Fruit fly (Drosophila melanogaster) whole organism, embryonic: ENCODE data around the gene Jhbp16.

ENCODE experiments used
- Abd-B ChIP-seq: fragments of 200-800 bp; sonication (Bioruptor generic); optimal IDR thresholded peaks from 2 replicates; lab custom pipeline; 2018; ENCODE audit warnings: missing biosample characterization, mild to moderate bottlenecking, missing genetic modification characterization, moderate library complexity
- Atf6 ChIP-seq: fragments of 200-800 bp; sonication (Bioruptor generic); IDR thresholded peaks from 2 replicates; pipeline ENCODE4 v1.3.6; 2022; ENCODE audit warnings: missing biosample characterization, missing genetic modification characterization
- Awh ChIP-seq: fragments of 200-800 bp; sonication (Bioruptor generic); IDR thresholded peaks from 2 replicates; pipeline ENCODE4, ENCODE4 v1.3.6; 2022; ENCODE audit warnings: missing biosample characterization, missing genetic modification characterization
- CG10543 ChIP-seq: fragments of 200-800 bp; sonication (Bioruptor generic); optimal IDR thresholded peaks from 3 replicates; lab custom pipeline; 2017; ENCODE audit warnings: missing biosample characterization, mild to moderate bottlenecking, missing genetic modification characterization, moderate library complexity
- CG12219 ChIP-seq: fragments of 200-800 bp; sonication (Bioruptor generic); optimal IDR thresholded peaks from 3 replicates; lab custom pipeline; 2018; ENCODE audit warnings: missing biosample characterization, mild to moderate bottlenecking, missing genetic modification characterization
- CG14441 ChIP-seq: fragments of 200-800 bp; sonication (Bioruptor generic); IDR thresholded peaks from 2 replicates; pipeline ENCODE4 v1.3.6; 2022; ENCODE audit warnings: missing biosample characterization, missing genetic modification characterization
- CG14965 ChIP-seq: fragments of 200-800 bp; sonication (Bioruptor generic); optimal IDR thresholded peaks from 2 replicates; lab custom pipeline; 2016; ENCODE audit warnings: missing biosample characterization, missing genetic modification characterization, borderline replicate concordance
- CG15011 ChIP-seq: fragments of 200-800 bp; sonication (Bioruptor generic); optimal IDR thresholded peaks from 3 replicates; lab custom pipeline; 2018; ENCODE audit warnings: missing biosample characterization, mild to moderate bottlenecking, missing genetic modification characterization
- CG15696 ChIP-seq: fragments of 200-800 bp; sonication (Bioruptor generic); optimal IDR thresholded peaks from 2 replicates; lab custom pipeline; 2019; ENCODE audit warnings: missing biosample characterization, mild to moderate bottlenecking, missing genetic modification characterization, moderate library complexity
- CG1647 ChIP-seq: fragments of 200-800 bp; sonication (Bioruptor generic); optimal IDR thresholded peaks from 3 replicates; lab custom pipeline; 2016; ENCODE audit warnings: missing biosample characterization, missing genetic modification characterization
- CG16815 ChIP-seq: fragments of 200-800 bp; sonication (Bioruptor generic); optimal IDR thresholded peaks from 3 replicates; lab custom pipeline; 2017; ENCODE audit warnings: missing biosample characterization, mild to moderate bottlenecking, missing genetic modification characterization
- CG17328 ChIP-seq: fragments of 200-800 bp; sonication (Bioruptor generic); IDR thresholded peaks from 2 replicates; pipeline ENCODE4 v1.3.6; 2022; ENCODE audit warnings: missing biosample characterization, missing genetic modification characterization
- CG18476 ChIP-seq: fragments of 200-800 bp; sonication (Bioruptor generic); optimal IDR thresholded peaks from 2 replicates; lab custom pipeline; 2016; ENCODE audit warnings: missing biosample characterization, mild to moderate bottlenecking, missing genetic modification characterization
- CG32772 ChIP-seq: fragments of 200-800 bp; sonication (Bioruptor generic); IDR thresholded peaks from 2 replicates; pipeline ENCODE4 v1.3.6; 2022; ENCODE audit warnings: missing biosample characterization, missing genetic modification characterization
- CG3281 ChIP-seq: fragments of 200-800 bp; sonication (Bioruptor generic); optimal IDR thresholded peaks from 3 replicates; lab custom pipeline; 2017; ENCODE audit warnings: missing biosample characterization, mild to moderate bottlenecking, missing genetic modification characterization
- CG6175 ChIP-seq: fragments of 200-800 bp; sonication (Bioruptor generic); IDR thresholded peaks from 3 replicates; pipeline ENCODE4 v1.3.6; 2022; ENCODE audit warnings: missing biosample characterization, missing genetic modification characterization
- CG8359 ChIP-seq: fragments of 200-800 bp; sonication (Bioruptor generic); optimal IDR thresholded peaks from 2 replicates; lab custom pipeline; 2017; ENCODE audit warnings: missing biosample characterization, mild to moderate bottlenecking, missing genetic modification characterization, borderline replicate concordance
- CG9876 ChIP-seq: fragments of 200-800 bp; sonication (Bioruptor generic); optimal IDR thresholded peaks from 2 replicates; lab custom pipeline; 2016; ENCODE audit warnings: missing biosample characterization, missing genetic modification characterization
- D ChIP-seq, 2 experiments: fragments of 200-800 bp in 1 of 2; fragments of >200 bp in 1 of 2; sonication (Bioruptor generic) in 1 of 2; optimal IDR thresholded peaks; 2 replicates in 1 of 2; 3 replicates in 1 of 2; lab custom pipeline; 2017; ENCODE audit warnings: mild to moderate bottlenecking in 1 of 2, missing biosample characterization in 1 of 2, missing genetic modification characterization in 1 of 2, missing genetic modification reagents in 1 of 2
- Dip3 ChIP-seq: fragments of 200-800 bp; sonication (Bioruptor generic); optimal IDR thresholded peaks from 3 replicates; lab custom pipeline; 2016; ENCODE audit warnings: missing biosample characterization, missing genetic modification characterization
- Dll ChIP-seq: fragments of 200-800 bp; sonication (Bioruptor generic); IDR thresholded peaks from 4 replicates; pipeline ENCODE4 v1.3.6; 2022; ENCODE audit warnings: missing biosample characterization, missing genetic modification characterization; ENCODE audit not compliant: partially characterized antibody
- Fer1 ChIP-seq: fragments of 200-800 bp; sonication (Bioruptor generic); optimal IDR thresholded peaks from 2 replicates; lab custom pipeline; 2017; ENCODE audit warnings: missing biosample characterization, mild to moderate bottlenecking, missing genetic modification characterization
- MESR4 ChIP-seq: fragments of 200-800 bp; sonication (Bioruptor generic); optimal IDR thresholded peaks from 2 replicates; lab custom pipeline; 2018; ENCODE audit warnings: missing biosample characterization, mild to moderate bottlenecking, missing genetic modification characterization, moderate library complexity
- NC2α ChIP-seq: fragments of 200-800 bp; sonication (Bioruptor generic); optimal IDR thresholded peaks from 2 replicates; lab custom pipeline; 2016; ENCODE audit warnings: missing biosample characterization, missing genetic modification characterization
- Nf-YC ChIP-seq: fragments of 200-800 bp; optimal IDR thresholded peaks from 3 replicates; lab custom pipeline; 2019; ENCODE audit warnings: missing biosample characterization, mild to moderate bottlenecking, missing genetic modification characterization, moderate library complexity
- Sox100B ChIP-seq: fragments of 200-800 bp; sonication (Bioruptor generic); optimal IDR thresholded peaks from 3 replicates; lab custom pipeline; 2018; ENCODE audit warnings: missing biosample characterization, mild to moderate bottlenecking, missing genetic modification characterization
- Ssrp ChIP-seq: fragments of 200-800 bp; sonication (Bioruptor generic); optimal IDR thresholded peaks from 2 replicates; lab custom pipeline; 2018; ENCODE audit warnings: missing biosample characterization, mild to moderate bottlenecking, missing genetic modification characterization, moderate library complexity
- abd-A ChIP-seq: fragments of 200-800 bp; sonication (Bioruptor generic); optimal IDR thresholded peaks from 3 replicates; lab custom pipeline; 2019; ENCODE audit warnings: missing biosample characterization, mild to moderate bottlenecking, missing genetic modification characterization, moderate library complexity
- al ChIP-seq: fragments of 200-800 bp; sonication (Bioruptor generic); IDR thresholded peaks from 2 replicates; pipeline ENCODE4 v1.3.6; 2022; ENCODE audit warnings: missing biosample characterization, missing genetic modification characterization
- ara ChIP-seq: fragments of 200-800 bp; sonication (Bioruptor generic); IDR thresholded peaks from 2 replicates; pipeline ENCODE4 v1.3.6; 2022; ENCODE audit warnings: missing biosample characterization, missing genetic modification characterization
- chn ChIP-seq: fragments of 200-800 bp; sonication (Bioruptor generic); optimal IDR thresholded peaks from 2 replicates; lab custom pipeline; 2016; ENCODE audit warnings: missing biosample characterization, missing genetic modification characterization
- dan ChIP-seq: fragments of 200-800 bp; sonication (Bioruptor generic); IDR thresholded peaks from 2 replicates; pipeline ENCODE4 v1.3.6; 2022; ENCODE audit warnings: missing biosample characterization, missing genetic modification characterization
- danr ChIP-seq: fragments of 200-800 bp; sonication (Bioruptor generic); IDR thresholded peaks from 2 replicates; pipeline ENCODE4 v1.3.6; 2022; ENCODE audit warnings: missing biosample characterization, missing genetic modification characterization
- dmrt99B ChIP-seq: fragments of 200-800 bp; sonication (Bioruptor generic); optimal IDR thresholded peaks from 2 replicates; lab custom pipeline; 2018; ENCODE audit warnings: missing biosample characterization, mild to moderate bottlenecking, missing genetic modification characterization, moderate library complexity
- ind ChIP-seq: fragments of 200-800 bp; sonication (Bioruptor generic); optimal IDR thresholded peaks from 3 replicates; lab custom pipeline; 2016; ENCODE audit warnings: missing biosample characterization, missing genetic modification characterization
- inv ChIP-seq: fragments of 200-800 bp; sonication (Bioruptor generic); IDR thresholded peaks from 2 replicates; pipeline ENCODE4 v1.3.6; 2022; ENCODE audit warnings: missing biosample characterization, missing genetic modification characterization; ENCODE audit not compliant: partially characterized antibody
- pfk ChIP-seq: fragments of 200-800 bp; sonication (Bioruptor generic); optimal IDR thresholded peaks from 2 replicates; lab custom pipeline; 2018; ENCODE audit warnings: missing biosample characterization, mild to moderate bottlenecking, missing genetic modification characterization, moderate library complexity
- pnt ChIP-seq: fragments of 200-800 bp; sonication (Bioruptor generic); optimal IDR thresholded peaks from 3 replicates; lab custom pipeline; 2016; ENCODE audit warnings: missing biosample characterization, missing genetic modification characterization
- shn ChIP-seq: fragments of 200-800 bp; sonication (Bioruptor generic); optimal IDR thresholded peaks from 3 replicates; lab custom pipeline; 2016; ENCODE audit warnings: missing biosample characterization, missing genetic modification characterization
- sisA ChIP-seq: fragments of 200-800 bp; sonication (Bioruptor generic); IDR thresholded peaks from 2 replicates; pipeline ENCODE4 v1.3.6; 2022; ENCODE audit warnings: missing biosample characterization, missing genetic modification characterization
- slbo ChIP-seq: fragments of 200-800 bp; sonication (Bioruptor generic); IDR thresholded peaks from 2 replicates; pipeline ENCODE4 v1.3.6; 2022; ENCODE audit warnings: missing biosample characterization, missing genetic modification characterization
- ssp ChIP-seq: fragments of 200-800 bp; sonication (Bioruptor generic); IDR thresholded peaks from 2 replicates; pipeline ENCODE4 v1.3.6; 2022; ENCODE audit warnings: missing biosample characterization, missing genetic modification characterization
- unpg ChIP-seq: fragments of 200-800 bp; sonication (Bioruptor generic); optimal IDR thresholded peaks from 3 replicates; lab custom pipeline; 2018; ENCODE audit warnings: missing biosample characterization, mild to moderate bottlenecking, missing genetic modification characterization, moderate library complexity
- vvl ChIP-seq: fragments of 200-800 bp; sonication (Bioruptor generic); IDR thresholded peaks from 2 replicates; pipeline ENCODE4 v1.3.6; 2022; ENCODE audit warnings: missing biosample characterization, missing genetic modification characterization
- wek ChIP-seq: fragments of 200-800 bp; sonication (Bioruptor generic); optimal IDR thresholded peaks from 3 replicates; lab custom pipeline; 2018; ENCODE audit warnings: missing biosample characterization, mild to moderate bottlenecking, missing genetic modification characterization, moderate library complexity
- yki ChIP-seq: fragments of >200 bp; optimal IDR thresholded peaks from 3 replicates; lab custom pipeline; 2018
- zen ChIP-seq: fragments of 200-800 bp; sonication (Bioruptor generic); optimal IDR thresholded peaks from 3 replicates; lab custom pipeline; 2018; ENCODE audit warnings: missing biosample characterization, mild to moderate bottlenecking, missing genetic modification characterization, moderate library complexity
- zen2 ChIP-seq: fragments of 200-800 bp; sonication (Bioruptor generic); IDR thresholded peaks from 3 replicates; pipeline ENCODE4 v1.3.6; 2022; ENCODE audit warnings: missing biosample characterization, missing genetic modification characterization; ENCODE audit not compliant: partially characterized antibody

Gene Jhbp16

dm6 chr3R:21656492-21657484 lies 7.4 kb upstream of the Jhbp16 start (continued):
- TF ChIP-seq wek (GFP tag; lab: Kevin White, UChicago) (no peak), al (no peak; the same call in 1 of the 2 replicates), MESR4 (GFP tag; lab: Kevin White, UChicago) (no peak), Awh (GFP tag; lab: Robert Waterston, UW) (peak; percentile 34), Atf6 (GFP tag; lab: Robert Waterston, UW) (peak; percentile 23; the same call in 1 of the 2 replicates), Fer1 (peak; percentile 39), CG15011 (GFP tag; lab: Kevin White, UChicago) (peak; percentile 8), CG15696 (tag; lab: Kevin White, UChicago) (peak; percentile 14), dan (GFP tag; lab: Robert Waterston, UW) (no peak), Dll (GFP tag; lab: Robert Waterston, UW) (no peak), ara (no peak), NC2α (GFP tag; lab: Kevin White, UChicago) (no peak), D (optimal IDR thresholded peaks at IDR 0.05; lab: Kevin White, UChicago) (no peak), D (GFP tag; optimal IDR thresholded peaks at IDR 0.05; lab: Kevin White, UChicago) (peak; percentile 71), ssp (GFP tag; lab: Robert Waterston, UW) (peak; percentile 39), CG3281 (GFP tag; lab: Kevin White, UChicago) (peak; percentile 45), ind (GFP tag; lab: Kevin White, UChicago) (peak; percentile 70), CG18476 (GFP tag; lab: Kevin White, UChicago) (no peak), dmrt99B (tag; lab: Kevin White, UChicago) (peak; percentile 81), Sox100B (GFP tag; lab: Kevin White, UChicago) (peak; percentile 84), CG17328 (GFP tag; lab: Robert Waterston, UW) (no peak; the same call in none of the 2 replicates), CG10543 (GFP tag; lab: Kevin White, UChicago) (no peak), pnt (GFP tag; lab: Kevin White, UChicago) (no peak), inv (GFP tag; lab: Robert Waterston, UW) (no peak), shn (no peak), CG16815 (GFP tag; lab: Kevin White, UChicago) (no peak), CG14965 (GFP tag; lab: Kevin White, UChicago) (no peak), abd-A (peak; percentile 72), Abd-B (peak; percentile 63), sisA (GFP tag; lab: Robert Waterston, UW) (peak; percentile 25; the same call in 1 of the 2 replicates), yki (no peak), Ssrp (tag; lab: Kevin White, UChicago) (peak; percentile 74), danr (peak; percentile 64), unpg (GFP tag; lab: Kevin White, UChicago) (peak; percentile 53), pfk (GFP tag; lab: Kevin White, UChicago) (no peak), Dip3 (GFP tag; lab: Kevin White, UChicago) (no peak), chn (no peak), CG8359 (peak; percentile 30), CG9876 (no peak), CG6175 (GFP tag; lab: Robert Waterston, UW) (0 out of 3 replicates have a peak, but pooled peaks have one; percentile 39), zen2 (GFP tag; lab: Robert Waterston, UW) (no peak), Nf-YC (tag; lab: Kevin White, UChicago) (peak; percentile 14), CG32772 (GFP tag; lab: Robert Waterston, UW) (no peak), zen (tag; lab: Kevin White, UChicago) (no peak), vvl (GFP tag; lab: Robert Waterston, UW) (peak; percentile 49; the same call in 1 of the 2 replicates), CG1647 (GFP tag; lab: Kevin White, UChicago) (peak; percentile 1), CG12219 (GFP tag; lab: Kevin White, UChicago) (no peak), CG14441 (GFP tag; lab: Robert Waterston, UW) (no peak), slbo (peak; percentile 31; the same call in 1 of the 2 replicates)
